Fruit fly (Drosophila melanogaster) S2 (cell line): ENCODE results near the gene CG3655.

Source experiments
- CG8478 ChIP-seq: fragments of >200 bp; optimal IDR thresholded peaks from 2 replicates; lab custom pipeline; 2018
- CTCF ChIP-seq, 2 experiments: fragments of >200 bp; optimal IDR thresholded peaks; 2 replicates each; lab custom pipeline; 2018

dm6 chrX:1120896-1121295, 13.8 kb downstream of the CG3655 start:
- no peak for TF ChIP-seq CTCF (optimal IDR thresholded peaks at IDR 0.05; lab: Kevin White, UChicago)
- TF ChIP-seq CG8478 (lab: Kevin White, UChicago), result no peak
